Worm (Caenorhabditis elegans) whole organism, L1 larva: Measurements from ENCODE around the gene C03F11.4.

Experiments used
- C04F5.9 ChIP-seq: sonication (generic microtip); optimal IDR thresholded peaks from 2 replicates; lab custom pipeline; 2016; ENCODE audit warnings: missing genetic modification characterization, missing compliant biosample characterization
- dsc-1 ChIP-seq: sonication (generic microtip); optimal IDR thresholded peaks from 2 replicates; lab custom pipeline; 2016; ENCODE audit warnings: mild to moderate bottlenecking, missing genetic modification characterization, missing compliant biosample characterization
- tbx-2 ChIP-seq: sonication (generic microtip); optimal IDR thresholded peaks from 2 replicates; lab custom pipeline; 2016; ENCODE audit warnings: missing genetic modification characterization, missing compliant biosample characterization

- TF ChIP-seq tbx-2 (tag; lab: Kevin White, UChicago): no peak
- no peak for TF ChIP-seq C04F5.9 (tag; lab: Kevin White, UChicago)
- TF ChIP-seq dsc-1 (tag; lab: Kevin White, UChicago): no peak
These were observed 45.5 kb upstream of the C03F11.4 start for ce11 chrX:5451706-5452105.
